In genomic region chrIV:10714594-10714993, ce11 we compare ENCODE assay signal across 7 worm cellular contexts.
A peak's percentile ranks its signal among the peaks of the same experiment; 100 is the strongest.
TF ChIP-seq lines count a peak whose summit lies in the region.

No protein-coding gene starts in this region.

TF ChIP-seq in whole organism, L1 larva, 84 proteins besides CTCF, POLR2A, EP300 and RAD21 (continues in another document):
- TF ChIP-seq lir-3 (tag; optimal IDR thresholded peaks at IDR 0.05; lab: Kevin White, UChicago; ENCODE audit: poor library complexity) (no peak), C16A3.4 (tag; optimal IDR thresholded peaks at IDR 0.05; lab: Kevin White, UChicago) (no peak), irx-1 (tag; optimal IDR thresholded peaks at IDR 0.05; lab: Kevin White, UChicago) (no peak), dsc-1 (tag; optimal IDR thresholded peaks at IDR 0.05; lab: Kevin White, UChicago) (no peak), mab-9 (GFP tag; IDR thresholded peaks at IDR 0.05; lab: Robert Waterston, UW) (no peak), aha-1 (tag; optimal IDR thresholded peaks at IDR 0.05; lab: Kevin White, UChicago) (no peak), unc-62 (GFP tag; optimal IDR thresholded peaks at IDR 0.05; lab: Kevin White, UChicago) (no peak), fkh-10 (GFP tag; optimal IDR thresholded peaks at IDR 0.05; lab: Kevin White, UChicago) (no peak), tbx-2 (tag; optimal IDR thresholded peaks at IDR 0.05; lab: Kevin White, UChicago) (no peak), fkh-4 (tag; optimal IDR thresholded peaks at IDR 0.05; lab: Kevin White, UChicago; ENCODE audit: borderline replicate concordance) (no peak), grh-1 (GFP tag; IDR thresholded peaks at IDR 0.05; lab: Robert Waterston, UW) (no peak), ceh-8 (GFP tag; optimal IDR thresholded peaks at IDR 0.05; lab: Kevin White, UChicago) (no peak), nhr-11 (tag; optimal IDR thresholded peaks at IDR 0.05; lab: Kevin White, UChicago) (no peak)

TF ChIP-seq in whole organism, L2 larva, 48 proteins besides CTCF, POLR2A, EP300 and RAD21 (continues in another document):
- TF ChIP-seq ceh-82 (tag; optimal IDR thresholded peaks at IDR 0.05; lab: Kevin White, UChicago) (no peak), nhr-12 (tag; optimal IDR thresholded peaks at IDR 0.05; lab: Kevin White, UChicago) (no peak), nhr-77 (tag; optimal IDR thresholded peaks at IDR 0.05; lab: Kevin White, UChicago) (no peak), lin-13 (GFP tag; optimal IDR thresholded peaks at IDR 0.05; lab: Kevin White, UChicago) (no peak), sma-3 (GFP tag; optimal IDR thresholded peaks at IDR 0.05; lab: Kevin White, UChicago) (peak; percentile 8), C34F6.9 (tag; optimal IDR thresholded peaks at IDR 0.05; lab: Kevin White, UChicago) (peak; percentile 13), ztf-4 (tag; optimal IDR thresholded peaks at IDR 0.05; lab: Kevin White, UChicago) (no peak), lin-39 (tag; optimal IDR thresholded peaks at IDR 0.05; lab: Kevin White, UChicago) (no peak), ZK546.5 (tag; optimal IDR thresholded peaks at IDR 0.05; lab: Kevin White, UChicago) (no peak), gmeb-1 (tag; optimal IDR thresholded peaks at IDR 0.05; lab: Kevin White, UChicago) (peak; percentile 21), nhr-10 (tag; optimal IDR thresholded peaks at IDR 0.05; lab: Kevin White, UChicago) (no peak), nhr-6 (tag; optimal IDR thresholded peaks at IDR 0.05; lab: Kevin White, UChicago) (no peak), nhr-25 (tag; optimal IDR thresholded peaks at IDR 0.05; lab: Kevin White, UChicago) (peak; percentile 6), nhr-11 (tag; optimal IDR thresholded peaks at IDR 0.05; lab: Kevin White, UChicago) (no peak)

TF ChIP-seq in whole organism, L3 larva, 47 proteins besides CTCF, POLR2A, EP300 and RAD21 (continues in another document):
- peak; percentile 2 for TF ChIP-seq elt-2 (tag; optimal IDR thresholded peaks at IDR 0.05; lab: Kevin White, UChicago)
- peak; percentile 7 for TF ChIP-seq pqm-1 (tag; optimal IDR thresholded peaks at IDR 0.05; lab: Kevin White, UChicago)
- no peak for TF ChIP-seq mdl-1 (tag; optimal IDR thresholded peaks at IDR 0.05; lab: Kevin White, UChicago)
- no peak for TF ChIP-seq fkh-10 (GFP tag; optimal IDR thresholded peaks at IDR 0.05; lab: Kevin White, UChicago)
- no peak for TF ChIP-seq nhr-67 (tag; optimal IDR thresholded peaks at IDR 0.05; lab: Kevin White, UChicago)
- no peak for TF ChIP-seq R02D3.7 (tag; optimal IDR thresholded peaks at IDR 0.05; lab: Kevin White, UChicago)
- no peak for TF ChIP-seq lin-15B (tag; optimal IDR thresholded peaks at IDR 0.05; lab: Kevin White, UChicago)
- TF ChIP-seq egl-5 (tag; optimal IDR thresholded peaks at IDR 0.05; lab: Kevin White, UChicago): no peak
- no peak for TF ChIP-seq zag-1 (tag; optimal IDR thresholded peaks at IDR 0.05; lab: Kevin White, UChicago)
- no peak for TF ChIP-seq nhr-77 (tag; optimal IDR thresholded peaks at IDR 0.05; lab: Kevin White, UChicago)
- no peak for TF ChIP-seq lsy-12 (tag; optimal IDR thresholded peaks at IDR 0.05; lab: Kevin White, UChicago)
- no peak for TF ChIP-seq hmg-11 (tag; optimal IDR thresholded peaks at IDR 0.05; lab: Kevin White, UChicago)
- TF ChIP-seq nhr-28 (tag; optimal IDR thresholded peaks at IDR 0.05; lab: Kevin White, UChicago): no peak
- TF ChIP-seq ceh-82 (tag; optimal IDR thresholded peaks at IDR 0.05; lab: Kevin White, UChicago): no peak
- TF ChIP-seq jun-1 (tag; optimal IDR thresholded peaks at IDR 0.05; lab: Kevin White, UChicago): no peak

TF ChIP-seq in whole organism, L4 larva, 104 proteins besides CTCF, POLR2A, EP300 and RAD21:
- TF ChIP-seq snpc-1.2 (GFP tag; IDR thresholded peaks at IDR 0.05; lab: Robert Waterston, UW) (no peak), hlh-11 (tag; optimal IDR thresholded peaks at IDR 0.05; lab: Kevin White, UChicago) (no peak), F37D6.2 (tag; optimal IDR thresholded peaks at IDR 0.05; lab: Kevin White, UChicago) (no peak), nhr-28 (tag; optimal IDR thresholded peaks at IDR 0.05; lab: Kevin White, UChicago) (peak; percentile 40), unc-62 (GFP tag; optimal IDR thresholded peaks at IDR 0.05 in 1 of 2; lab: Kevin White, UChicago) (peak in 1 of 2 experiments; percentile 10), unc-62 (tag; optimal IDR thresholded peaks at IDR 0.05; lab: Kevin White, UChicago) (no peak), F26F4.8 (GFP tag; conservative IDR thresholded peaks at IDR 0.05; lab: Robert Waterston, UW) (no peak)

TF ChIP-seq in whole organism, late embryonic, 69 proteins besides CTCF, POLR2A, EP300 and RAD21:
- TF ChIP-seq C38D4.7 (GFP tag; optimal IDR thresholded peaks at IDR 0.05; lab: Kevin White, UChicago) (no peak), unc-3 (GFP tag; conservative IDR thresholded peaks at IDR 0.05; lab: Robert Waterston, UW) (no peak), unc-3 (tag; optimal IDR thresholded peaks at IDR 0.05; lab: Kevin White, UChicago) (no peak), elt-4 (tag; optimal IDR thresholded peaks at IDR 0.05; lab: Kevin White, UChicago) (no peak), lin-11 (tag; optimal IDR thresholded peaks at IDR 0.05; lab: Kevin White, UChicago) (no peak), sox-4 (tag; optimal IDR thresholded peaks at IDR 0.05; lab: Kevin White, UChicago) (no peak), nfya-1 (tag; optimal IDR thresholded peaks at IDR 0.05; lab: Kevin White, UChicago) (peak; percentile 21), sdc-2 (tag; optimal IDR thresholded peaks at IDR 0.05; lab: Kevin White, UChicago) (no peak), ceh-31 (tag; optimal IDR thresholded peaks at IDR 0.05; lab: Kevin White, UChicago) (peak; percentile 8), ztf-16 (tag; optimal IDR thresholded peaks at IDR 0.05; lab: Kevin White, UChicago) (no peak)

TF ChIP-seq in whole organism, mixed stage, embryonic, 35 proteins besides CTCF, POLR2A, EP300 and RAD21:
- peak; percentile 29 for TF ChIP-seq nhr-2 (tag; optimal IDR thresholded peaks at IDR 0.05; lab: Kevin White, UChicago)
- TF ChIP-seq blmp-1 (tag; optimal IDR thresholded peaks at IDR 0.05; lab: Kevin White, UChicago): no peak
- no peak for TF ChIP-seq M03D4.4 (tag; optimal IDR thresholded peaks at IDR 0.05; lab: Kevin White, UChicago)
- TF ChIP-seq pha-4 (tag; optimal IDR thresholded peaks at IDR 0.05; lab: Kevin White, UChicago): peak; percentile 7
- TF ChIP-seq hlh-1 (tag; optimal IDR thresholded peaks at IDR 0.05; lab: Kevin White, UChicago): no peak
- no peak for TF ChIP-seq nhr-12 (tag; optimal IDR thresholded peaks at IDR 0.05; lab: Kevin White, UChicago)

TF ChIP-seq in whole organism, young adult, 124 proteins besides CTCF, POLR2A, EP300 and RAD21:
- TF ChIP-seq rcor-1 (GFP tag; IDR thresholded peaks at IDR 0.05; lab: Robert Waterston, UW) (no peak), dpff-1 (tag; optimal IDR thresholded peaks at IDR 0.05; lab: Kevin White, UChicago) (no peak), hmg-1.2 (GFP tag; IDR thresholded peaks at IDR 0.05; lab: Robert Waterston, UW) (peak; percentile 90), F52B5.7 (tag; optimal IDR thresholded peaks at IDR 0.05; lab: Kevin White, UChicago) (no peak)
